Worm (Caenorhabditis elegans) whole organism, L4 larva: ENCODE measurements around the gene F22E5.17.

ENCODE experiments used
- F10B5.3 ChIP-seq: sonication (generic microtip); optimal IDR thresholded peaks from 2 replicates; lab custom pipeline; 2016; ENCODE audit warnings: mild to moderate bottlenecking, missing genetic modification characterization, missing compliant biosample characterization
- F26F4.8 ChIP-seq: fragments of 200-800 bp; sonication (Bioruptor generic); conservative IDR thresholded peaks from 2 replicates; pipeline ENCODE4 v1.3.6; 2022; ENCODE audit warnings: missing genetic modification characterization, missing compliant biosample characterization
- T26A8.4 ChIP-seq: fragments of 200-800 bp; sonication (Bioruptor generic); IDR thresholded peaks from 2 replicates; pipeline ENCODE4 v1.3.6; 2022; ENCODE audit warnings: missing genetic modification characterization, missing compliant biosample characterization
- Y105C5A.15 ChIP-seq: fragments of 200-800 bp; sonication (Bioruptor generic); IDR thresholded peaks from 2 replicates; pipeline ENCODE4 v1.3.6; 2022; ENCODE audit warnings: missing genetic modification characterization, missing compliant biosample characterization
- Y48G9A.11 ChIP-seq: fragments of 200-800 bp; sonication (Bioruptor generic); IDR thresholded peaks from 2 replicates; pipeline ENCODE4 v1.3.6; 2022; ENCODE audit warnings: missing genetic modification reagents, missing genetic modification characterization, missing compliant biosample characterization
- aha-1 ChIP-seq: fragments of 150-350 bp; peaks from one replicate; lab custom pipeline; 2014; ENCODE audit warnings: missing biosample characterization, missing genetic modification characterization
- aly-2 ChIP-seq: sonication (generic microtip); optimal IDR thresholded peaks from 2 replicates; lab custom pipeline; 2018; ENCODE audit warnings: missing biosample characterization, missing genetic modification characterization
- ama-1 ChIP-seq: fragments of 150-350 bp; optimal IDR thresholded peaks from 2 replicates; lab custom pipeline; 2014; ENCODE audit warnings: inconsistent platforms, mixed read lengths
- ceh-20 ChIP-seq: fragments of 200-800 bp; sonication (Bioruptor generic); IDR thresholded peaks from 2 replicates; pipeline ENCODE4 v1.3.6; 2022; ENCODE audit warnings: missing genetic modification reagents, missing genetic modification characterization, missing compliant biosample characterization
- ceh-62 ChIP-seq: sonication (generic microtip); optimal IDR thresholded peaks from 2 replicates; lab custom pipeline; 2017; ENCODE audit warnings: missing biosample characterization, missing genetic modification characterization
- ceh-82 ChIP-seq: sonication (generic microtip); optimal IDR thresholded peaks from 2 replicates; lab custom pipeline; 2017; ENCODE audit warnings: missing biosample characterization, missing genetic modification characterization
- ces-1 ChIP-seq: fragments of 150-350 bp; sonication (generic microtip); optimal IDR thresholded peaks from 4 replicates; lab custom pipeline; 2014; ENCODE audit warnings: missing biosample characterization, missing genetic modification reagents, missing genetic modification characterization
- dmd-6 ChIP-seq: fragments of 200-800 bp; sonication (Bioruptor generic); IDR thresholded peaks from 2 replicates; pipeline ENCODE4 v1.3.6; 2022; ENCODE audit warnings: missing genetic modification reagents, missing genetic modification characterization, missing compliant biosample characterization
- duxl-1 ChIP-seq: sonication (generic microtip); optimal IDR thresholded peaks from 2 replicates; lab custom pipeline; 2016; ENCODE audit warnings: mild to moderate bottlenecking, missing genetic modification characterization, moderate library complexity, missing compliant biosample characterization; ENCODE audit not compliant: poor library complexity
- egl-43 ChIP-seq: fragments of 200-800 bp; sonication (Bioruptor generic); IDR thresholded peaks from 2 replicates; pipeline ENCODE4 v1.3.6; 2022; ENCODE audit warnings: missing genetic modification reagents, missing genetic modification characterization, missing compliant biosample characterization
- hlh-30 ChIP-seq: sonication (generic microtip); optimal IDR thresholded peaks from 2 replicates; lab custom pipeline; 2017; ENCODE audit warnings: antibody characterized with exemption, mild to moderate bottlenecking, missing genetic modification characterization, missing compliant biosample characterization; ENCODE audit not compliant: insufficient read depth
- lin-38 ChIP-seq: fragments of 200-800 bp; sonication (Bioruptor generic); IDR thresholded peaks from 2 replicates; pipeline ENCODE4 v1.3.6; 2022; ENCODE audit warnings: missing genetic modification reagents, missing genetic modification characterization, missing compliant biosample characterization
- lin-39 ChIP-seq: fragments of 150-350 bp; optimal IDR thresholded peaks from 2 replicates; lab custom pipeline; 2014; ENCODE audit warnings: missing biosample characterization, missing genetic modification reagents, missing genetic modification characterization
- lsy-2 ChIP-seq, 2 experiments: fragments of 150-350 bp in 1 of 2; sonication (generic microtip) in 1 of 2; optimal IDR thresholded peaks; 2 replicates each; lab custom pipeline; 2014 to 2017; ENCODE audit warnings: missing biosample characterization in 2 of 2, missing genetic modification characterization in 2 of 2
- madf-5 ChIP-seq, 2 experiments: fragments of 200-800 bp; sonication (Bioruptor generic); IDR thresholded peaks; 2 replicates each; pipeline ENCODE4 v1.3.6; 2022; ENCODE audit warnings: missing compliant biosample characterization in 2 of 2, missing genetic modification characterization in 2 of 2
- madf-9 ChIP-seq: fragments of 200-800 bp; sonication (Bioruptor generic); conservative IDR thresholded peaks from 2 replicates; pipeline ENCODE4 v1.3.6; 2022; ENCODE audit warnings: missing genetic modification reagents, missing genetic modification characterization, missing compliant biosample characterization
- mxl-2 ChIP-seq: fragments of 200-800 bp; sonication (Bioruptor generic); conservative IDR thresholded peaks from 2 replicates; pipeline ENCODE4 v1.3.6; 2022; ENCODE audit warnings: missing genetic modification reagents, missing genetic modification characterization, missing compliant biosample characterization
- nhr-28 ChIP-seq: fragments of 150-350 bp; optimal IDR thresholded peaks from 2 replicates; lab custom pipeline; 2014; ENCODE audit warnings: missing biosample characterization, missing genetic modification characterization
- nhr-6 ChIP-seq: fragments of 150-350 bp; optimal IDR thresholded peaks from 2 replicates; lab custom pipeline; 2014; ENCODE audit warnings: missing biosample characterization, missing genetic modification characterization
- nhr-77 ChIP-seq: fragments of 150-350 bp; optimal IDR thresholded peaks from 2 replicates; lab custom pipeline; 2014; ENCODE audit warnings: missing biosample characterization, missing genetic modification characterization
- set-16 ChIP-seq: fragments of 200-800 bp; sonication (Bioruptor generic); IDR thresholded peaks from 2 replicates; pipeline ENCODE4 v1.3.6; 2022; ENCODE audit warnings: missing genetic modification reagents, missing genetic modification characterization, missing compliant biosample characterization
- skn-1 ChIP-seq: fragments of 150-350 bp; optimal IDR thresholded peaks from 2 replicates; lab custom pipeline; 2014; ENCODE audit warnings: missing biosample characterization, missing genetic modification characterization
- snpc-1.2 ChIP-seq: fragments of 200-800 bp; sonication (Bioruptor generic); IDR thresholded peaks from 2 replicates; pipeline ENCODE4 v1.3.6; 2022; ENCODE audit warnings: missing genetic modification reagents, missing genetic modification characterization, missing compliant biosample characterization
- snpc-4 ChIP-seq: fragments of 150-350 bp; optimal IDR thresholded peaks from 2 replicates; lab custom pipeline; 2014; ENCODE audit warnings: missing biosample characterization, missing genetic modification characterization
- spr-3 ChIP-seq: fragments of 200-800 bp; sonication (Bioruptor generic); optimal IDR thresholded peaks from 2 replicates; lab custom pipeline; 2018; ENCODE audit warnings: mild to moderate bottlenecking, missing genetic modification characterization, missing compliant biosample characterization
- tra-1 ChIP-seq: fragments of 200-800 bp; sonication (Bioruptor generic); IDR thresholded peaks from 2 replicates; pipeline ENCODE4 v1.3.6; 2022; ENCODE audit warnings: missing genetic modification reagents, missing genetic modification characterization, missing compliant biosample characterization
- unc-130 ChIP-seq: sonication (generic microtip); optimal IDR thresholded peaks from 2 replicates; lab custom pipeline; 2016; ENCODE audit warnings: missing genetic modification reagents, missing genetic modification characterization, missing compliant biosample characterization
- unc-62 ChIP-seq, 3 experiments: fragments of 150-350 bp in 1 of 3; sonication (generic microtip); optimal IDR thresholded peaks in 2 of 3; peaks in 1 of 3; 1 replicate in 1 of 3; 2 replicates in 2 of 3; lab custom pipeline; 2014 to 2017; ENCODE audit warnings: missing biosample characterization in 3 of 3, missing genetic modification characterization in 3 of 3, missing genetic modification reagents in 3 of 3, missing genotype in 1 of 3
- zfp-3 ChIP-seq: fragments of 200-800 bp; sonication (Bioruptor generic); conservative IDR thresholded peaks from 2 replicates; pipeline ENCODE4 v1.3.6; 2022; ENCODE audit warnings: missing genetic modification reagents, missing genetic modification characterization, missing compliant biosample characterization
- zip-11 ChIP-seq: fragments of 200-800 bp; sonication (Bioruptor generic); IDR thresholded peaks from 2 replicates; pipeline ENCODE4 v1.3.6; 2022; ENCODE audit warnings: missing genetic modification characterization, missing compliant biosample characterization
- zip-2 ChIP-seq: fragments of 150-350 bp; optimal IDR thresholded peaks from 2 replicates; lab custom pipeline; 2014; ENCODE audit warnings: missing biosample characterization, missing genetic modification characterization

F22E5.17 gene

DNA sequence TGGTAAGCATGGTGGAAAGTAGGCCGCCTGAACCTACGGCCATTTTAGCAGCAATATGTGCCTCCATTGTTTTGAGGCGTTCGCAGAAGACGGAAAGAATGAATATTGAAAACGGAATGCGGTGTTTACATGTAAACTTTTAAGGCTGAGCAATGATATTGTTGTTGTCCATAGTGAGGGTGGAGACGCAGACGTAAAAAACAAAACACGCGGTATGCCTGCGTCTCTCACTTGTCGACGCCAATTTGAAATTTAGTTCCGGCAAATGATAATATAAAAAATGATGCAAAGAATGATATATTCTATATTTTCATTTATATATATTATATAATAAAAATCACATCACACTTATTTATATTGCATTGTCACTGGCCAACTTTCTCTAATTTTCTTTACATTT is 30.0 kb downstream of the F22E5.17 start, which contains the start of gene Y47G7B.2 (continued):
- TF ChIP-seq Y48G9A.11 (GFP tag; lab: Robert Waterston, UW): no peak
- TF ChIP-seq nhr-6 (tag; lab: Kevin White, UChicago): no peak
- TF ChIP-seq nhr-28: no peak
- 0 out of 2 replicates have a peak, but pooled peaks have one; percentile 10 for TF ChIP-seq dmd-6 (GFP tag; lab: Robert Waterston, UW)
- TF ChIP-seq zfp-3: no peak
- no peak for TF ChIP-seq lsy-2 (tag; optimal IDR thresholded peaks at IDR 0.05; lab: Kevin White, UChicago)
- TF ChIP-seq duxl-1 (tag; lab: Kevin White, UChicago): peak; percentile 90
- TF ChIP-seq egl-43 (GFP tag; lab: Robert Waterston, UW): no peak

DNA sequence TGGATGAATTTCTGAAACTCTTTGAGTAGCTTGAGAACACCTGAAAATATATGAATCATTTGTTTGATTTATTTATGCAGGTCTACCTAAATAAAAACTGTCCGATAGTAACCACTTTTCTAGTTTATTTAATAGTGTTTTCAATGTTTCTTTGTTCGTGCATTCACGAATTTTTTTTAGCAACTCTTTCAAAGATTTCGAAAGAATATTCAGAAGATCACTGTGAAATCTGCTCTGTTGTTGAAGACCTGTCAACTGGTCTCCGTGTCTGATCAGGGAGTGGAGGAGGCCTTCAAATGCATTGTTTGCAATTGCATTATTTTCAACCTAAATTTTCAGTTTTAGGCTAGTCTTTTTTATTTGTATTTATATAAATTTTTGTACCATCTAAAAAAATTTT is 32.1 kb downstream of the F22E5.17 start, which contains the start of gene T05A8.1:
T05A8.1 (minus strand) TSS at position 101 of the 400 bp plus-strand sequence.
- TF ChIP-seq zip-2 (tag; lab: Kevin White, UChicago): no peak
- TF ChIP-seq F26F4.8: no peak
- TF ChIP-seq nhr-6 (tag; lab: Kevin White, UChicago): no peak
- no peak for TF ChIP-seq ceh-20 (GFP tag; lab: Robert Waterston, UW)
- TF ChIP-seq aly-2 (tag; lab: Kevin White, UChicago): no peak
- TF ChIP-seq skn-1 (tag; lab: Kevin White, UChicago): no peak
- TF ChIP-seq nhr-77 (tag; lab: Kevin White, UChicago): no peak
- no peak for TF ChIP-seq ceh-62 (tag; lab: Kevin White, UChicago)
- no peak for TF ChIP-seq spr-3 (GFP tag; lab: Kevin White, UChicago)
- no peak for TF ChIP-seq tra-1
- no peak for TF ChIP-seq lin-38
- TF ChIP-seq snpc-1.2 (GFP tag; lab: Robert Waterston, UW): no peak
- no peak for TF ChIP-seq ces-1 (GFP tag; lab: Kevin White, UChicago)
- no peak for TF ChIP-seq ceh-82 (tag; lab: Kevin White, UChicago)
- TF ChIP-seq mxl-2 (GFP tag; lab: Robert Waterston, UW): no peak
- no peak for TF ChIP-seq snpc-4 (tag; lab: Kevin White, UChicago)
- TF ChIP-seq unc-130: no peak
- no peak for TF ChIP-seq madf-9

DNA sequence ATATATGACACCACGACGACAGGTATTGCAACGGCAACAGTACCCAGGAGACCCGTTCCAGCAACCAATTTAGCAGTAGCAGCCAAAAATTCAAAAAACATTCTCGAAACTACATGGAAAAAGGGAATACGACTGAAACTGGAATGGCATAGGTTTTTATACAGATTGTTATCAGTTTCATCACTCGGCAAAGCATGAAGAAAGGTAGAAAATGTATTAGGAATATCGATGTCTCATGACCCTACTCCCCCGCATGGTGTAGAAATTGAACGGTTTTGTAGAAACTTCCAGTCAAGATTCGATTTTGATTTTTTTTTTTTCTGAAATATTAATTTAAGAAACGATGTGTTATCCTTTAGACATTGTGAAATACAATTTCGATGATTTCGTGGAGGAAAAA is 33.1 kb downstream of the F22E5.17 start, which contains the start of gene T05A8.2:
T05A8.2 (minus strand) TSS at position 101 of the 400 bp plus-strand sequence.
- TF ChIP-seq ama-1 (lab: Kevin White, UChicago): no peak
- no peak for TF ChIP-seq ces-1 (GFP tag; lab: Kevin White, UChicago)
- no peak for TF ChIP-seq madf-5 (GFP tag; IDR thresholded peaks at IDR 0.05; lab: Robert Waterston, UW)
- TF ChIP-seq unc-62 (GFP tag; optimal IDR thresholded peaks at IDR 0.05 in 1 of 2; lab: Kevin White, UChicago): peak in 1 of 2 experiments; percentile 35
- TF ChIP-seq unc-62 (tag; optimal IDR thresholded peaks at IDR 0.05; lab: Kevin White, UChicago): no peak
- TF ChIP-seq F10B5.3 (tag; lab: Kevin White, UChicago): no peak
- TF ChIP-seq Y105C5A.15 (GFP tag; lab: Robert Waterston, UW): no peak
- TF ChIP-seq lin-39 (tag; lab: Kevin White, UChicago): no peak

DNA sequence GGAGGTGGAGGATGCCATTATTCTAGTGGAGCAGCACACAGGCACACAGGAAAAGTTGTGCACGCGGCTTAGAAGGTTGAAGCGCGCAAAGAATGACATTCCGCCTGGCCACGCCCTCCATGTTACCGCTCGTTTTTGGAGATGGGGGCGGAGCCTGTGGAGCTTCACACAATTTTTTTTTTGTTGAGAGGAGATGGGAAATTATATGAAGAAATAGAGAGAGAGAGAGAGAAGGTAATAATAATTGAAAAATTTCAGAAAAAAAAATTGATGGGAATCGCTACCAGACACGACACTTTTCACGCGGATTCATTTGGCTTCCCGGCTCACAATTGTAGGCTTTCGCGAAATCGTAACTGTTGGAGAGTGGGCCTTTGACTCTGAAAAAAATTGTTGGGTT is 39.5 kb downstream of the F22E5.17 start, which contains the start of gene T05A8.3:
T05A8.3 (minus strand) TSS at position 101 of the 400 bp plus-strand sequence.
- 0 out of 2 replicates have a peak, but pooled peaks have one; percentile 1 for TF ChIP-seq set-16 (GFP tag; lab: Robert Waterston, UW)
- no peak for TF ChIP-seq T26A8.4
- TF ChIP-seq zip-11 (GFP tag; lab: Robert Waterston, UW): no peak
- peak; percentile 12 for TF ChIP-seq aha-1 (tag; lab: Kevin White, UChicago)
- TF ChIP-seq F10B5.3 (tag; lab: Kevin White, UChicago): no peak
- TF ChIP-seq hlh-30 (tag; lab: Kevin White, UChicago): no peak
